Worm (Caenorhabditis elegans): ENCODE measurements around the gene egl-47.

DNA sequence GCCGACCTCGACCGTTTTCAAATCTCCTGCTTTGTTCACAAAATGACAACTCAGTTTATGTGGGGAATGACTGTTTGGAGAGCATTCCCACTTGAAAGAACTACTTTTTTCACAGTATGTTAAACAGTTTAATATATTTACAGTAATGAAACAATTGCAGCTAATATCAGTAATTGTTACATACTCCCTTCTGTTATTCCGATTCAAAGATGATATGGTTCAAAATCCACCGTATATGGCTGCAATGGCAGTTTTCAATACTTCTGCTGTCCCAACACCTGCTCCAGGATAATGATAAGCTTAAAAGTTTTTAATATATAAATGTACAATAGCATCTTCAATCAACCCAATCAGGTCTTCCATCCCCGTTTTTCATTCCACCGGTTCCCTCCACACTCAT lies 7.8 kb downstream of the egl-47 start:
- TF ChIP-seq F44E2.7 (GFP tag; IDR thresholded peaks at IDR 0.05), result no peak
- TF ChIP-seq hif-1 (tag; optimal IDR thresholded peaks at IDR 0.05), result no peak
- TF ChIP-seq zfp-3 (GFP tag; conservative IDR thresholded peaks at IDR 0.05), result no peak
- no peak for TF ChIP-seq zag-1 (tag; optimal IDR thresholded peaks at IDR 0.05)
- TF ChIP-seq ZK546.5 (tag; optimal IDR thresholded peaks at IDR 0.05), result no peak
- TF ChIP-seq nhr-237 (tag; optimal IDR thresholded peaks at IDR 0.05), result no peak
- no peak for TF ChIP-seq D1046.2 (GFP tag; IDR thresholded peaks at IDR 0.05)
- no peak for TF ChIP-seq dve-1 (tag; optimal IDR thresholded peaks at IDR 0.05; ENCODE audit: insufficient read depth)
- no peak for TF ChIP-seq lir-3 (tag; optimal IDR thresholded peaks at IDR 0.05)
- no peak for TF ChIP-seq mdl-1 (tag; optimal IDR thresholded peaks at IDR 0.05)
- no peak for TF ChIP-seq mes-2 (tag; optimal IDR thresholded peaks at IDR 0.05; ENCODE audit: poor library complexity, severe bottlenecking)
- no peak for TF ChIP-seq saeg-2 (GFP tag; IDR thresholded peaks at IDR 0.05)
- TF ChIP-seq hlh-11 (tag; optimal IDR thresholded peaks at IDR 0.05), result no peak

All from whole organism, L4 larva.